Worm (Caenorhabditis elegans): ENCODE results near the gene ZK856.5.

ce11 chrV:10201913-10202312, 12.0 kb upstream of the ZK856.5 start, which contains the start of gene ZK856.7:
- no peak for TF ChIP-seq T22C8.4 (GFP tag; IDR thresholded peaks at IDR 0.05)
- no peak for TF ChIP-seq flt-1 (GFP tag; IDR thresholded peaks at IDR 0.05)
- no peak for TF ChIP-seq ztf-23 (GFP tag; IDR thresholded peaks at IDR 0.05)
- TF ChIP-seq med-1 (GFP tag; optimal IDR thresholded peaks at IDR 0.05; ENCODE audit: insufficient read depth), result no peak

Data from whole organism, midembryonic.